Fruit fly (Drosophila melanogaster): ENCODE data around the gene mRpL1.

Gene mRpL1

DNA sequence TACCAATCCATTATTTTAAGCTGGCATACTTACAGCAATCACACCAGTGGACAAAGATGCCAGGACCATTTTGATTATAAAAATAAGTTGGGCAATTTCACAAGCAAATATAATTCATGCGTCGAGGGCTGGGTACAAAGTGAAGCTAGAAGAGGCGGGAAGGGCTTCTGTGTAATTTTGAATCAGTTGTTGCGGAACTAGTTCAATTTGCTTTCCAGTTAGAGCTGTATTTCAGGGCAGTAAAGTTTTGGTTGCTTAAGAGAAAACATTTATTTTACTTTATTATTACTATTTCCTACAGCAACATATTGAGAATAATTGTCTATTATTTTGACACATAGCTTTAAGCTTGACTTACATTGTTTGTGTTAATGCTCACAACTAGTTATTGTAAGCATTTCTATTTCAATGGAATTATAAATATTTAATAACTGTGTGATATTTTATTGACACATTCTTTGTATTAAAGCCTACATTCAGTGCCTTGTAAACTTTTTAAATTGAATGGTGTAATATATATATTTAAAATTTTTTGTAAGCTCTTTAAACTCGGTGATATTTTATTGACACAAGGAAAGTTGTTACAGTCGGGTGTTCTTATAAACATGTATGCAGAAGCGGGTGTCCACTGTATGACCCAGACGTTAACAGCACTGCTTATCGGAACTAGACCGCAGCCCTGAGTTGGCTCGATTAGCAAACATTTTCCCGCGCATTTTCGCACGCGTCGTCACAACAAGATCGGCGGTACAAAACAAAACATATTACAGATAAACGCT, 36.7 kb upstream of the mRpL1 start, which contains the start of the genes RPA1 and Mcm2 (continued):
- TF ChIP-seq fd85E (GFP tag; optimal IDR thresholded peaks at IDR 0.05) (no peak), Sox15 (GFP tag; optimal IDR thresholded peaks at IDR 0.05) (peak; percentile 85), CG6808 (GFP tag; optimal IDR thresholded peaks at IDR 0.05) (peak; percentile 67), CG11762 (GFP tag; optimal IDR thresholded peaks at IDR 0.05; ENCODE audit: insufficient read depth) (peak; percentile 69), CG11294 (GFP tag; IDR thresholded peaks at IDR 0.05) (peak; percentile 76), Ets21C (GFP tag; optimal IDR thresholded peaks at IDR 0.05) (peak; percentile 78), Hr38 (GFP tag; optimal IDR thresholded peaks at IDR 0.05) (no peak), CG10631 (GFP tag; optimal IDR thresholded peaks at IDR 0.05) (peak; percentile 89), CG6163 (GFP tag; IDR thresholded peaks at IDR 0.05) (peak; percentile 68; the same call in 2 of the 3 replicates), eg (GFP tag; IDR thresholded peaks at IDR 0.05) (peak; percentile 80)

DNA sequence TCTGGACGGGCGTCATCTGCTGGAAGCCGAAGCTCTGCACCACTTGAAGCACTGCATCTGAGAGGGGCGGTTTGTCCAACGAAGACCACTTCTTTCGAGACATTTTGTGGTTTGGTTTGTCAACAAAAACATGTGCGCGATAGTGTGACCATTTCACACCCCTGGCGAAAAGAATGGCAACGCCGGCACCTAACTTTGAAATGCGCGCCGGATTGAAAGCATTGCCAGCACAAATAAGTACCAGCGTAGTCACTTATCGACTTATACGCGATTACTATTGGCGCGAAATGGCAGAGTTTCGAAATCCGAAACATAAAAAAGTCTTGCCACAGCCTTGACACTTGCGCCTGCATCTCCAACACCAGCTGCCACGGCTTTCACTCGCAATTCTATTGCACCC, 31.5 kb upstream of the mRpL1 start, which contains the start of gene CG9630:
CG9630 (minus strand) TSS at position 157 of the 400 bp plus-strand sequence.
- TF ChIP-seq Hr39 (GFP tag; optimal IDR thresholded peaks at IDR 0.05) (no peak), CG3919 (GFP tag; optimal IDR thresholded peaks at IDR 0.05) (no peak), CG8632 (GFP tag; optimal IDR thresholded peaks at IDR 0.05) (no peak), fkh (GFP tag; optimal IDR thresholded peaks at IDR 0.05) (peak; percentile 94)

DNA sequence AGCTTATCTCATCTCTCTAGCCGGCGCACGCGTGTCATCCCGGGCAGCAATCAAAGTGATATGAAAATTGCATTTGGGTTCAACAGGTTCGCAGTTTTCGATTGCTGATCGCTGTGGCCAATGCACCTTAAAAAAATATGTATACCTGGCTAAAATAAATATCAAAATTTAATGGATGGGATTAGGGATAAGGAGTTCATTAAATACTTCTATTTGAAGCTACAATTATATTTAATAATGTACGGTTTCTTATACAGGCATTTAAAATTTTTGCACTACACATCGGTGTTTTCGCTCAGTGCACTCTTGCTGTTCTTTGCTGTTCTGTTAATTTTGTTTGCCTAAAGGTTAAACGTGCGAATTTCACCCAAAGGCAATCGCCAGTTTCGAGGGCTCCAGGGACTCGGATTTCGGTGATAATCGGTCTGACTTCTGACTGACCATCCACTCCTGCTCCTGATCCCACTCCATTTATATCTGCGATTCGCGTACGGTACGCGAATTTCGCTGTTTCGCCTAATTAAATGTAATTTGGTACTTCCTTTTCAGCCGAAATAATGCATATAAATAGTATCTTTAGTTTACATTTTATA, 28.6 kb upstream of the mRpL1 start:
- TF ChIP-seq Ets21C (GFP tag; optimal IDR thresholded peaks at IDR 0.05) (peak; percentile 62), acj6 (GFP tag; optimal IDR thresholded peaks at IDR 0.05) (no peak), lz (GFP tag; optimal IDR thresholded peaks at IDR 0.05) (peak; percentile 65), Smox (GFP tag; optimal IDR thresholded peaks at IDR 0.05) (peak; percentile 73), CG11762 (GFP tag; optimal IDR thresholded peaks at IDR 0.05; ENCODE audit: insufficient read depth) (no peak), Sox102F (GFP tag; optimal IDR thresholded peaks at IDR 0.05) (peak; percentile 75), ss (GFP tag; optimal IDR thresholded peaks at IDR 0.05) (no peak), Hr38 (GFP tag; optimal IDR thresholded peaks at IDR 0.05) (no peak), esn (GFP tag; optimal IDR thresholded peaks at IDR 0.05) (peak; percentile 72), CG11294 (GFP tag; IDR thresholded peaks at IDR 0.05) (no peak), CG34406 (GFP tag; optimal IDR thresholded peaks at IDR 0.05) (peak; percentile 42), fd85E (GFP tag; optimal IDR thresholded peaks at IDR 0.05) (no peak), Eip75B (GFP tag; optimal IDR thresholded peaks at IDR 0.05) (no peak), fkh (GFP tag; optimal IDR thresholded peaks at IDR 0.05) (no peak), CG16779 (tag; optimal IDR thresholded peaks at IDR 0.05) (no peak), spab (GFP tag; optimal IDR thresholded peaks at IDR 0.05) (no peak), CG9139 (GFP tag; optimal IDR thresholded peaks at IDR 0.05) (no peak), Eip78C (GFP tag) (no peak), CG11902 (GFP tag; optimal IDR thresholded peaks at IDR 0.05) (no peak), CG3032 (tag; optimal IDR thresholded peaks at IDR 0.05) (no peak), Met (GFP tag; optimal IDR thresholded peaks at IDR 0.05) (peak; percentile 68), CG31627 (GFP tag; optimal IDR thresholded peaks at IDR 0.05) (peak; percentile 64), CG8119 (GFP tag; IDR thresholded peaks at IDR 0.05) (no peak), CG8319 (GFP tag; optimal IDR thresholded peaks at IDR 0.05) (no peak), CG7368 (GFP tag; optimal IDR thresholded peaks at IDR 0.05) (no peak), Hr39 (GFP tag; optimal IDR thresholded peaks at IDR 0.05) (peak; percentile 69), Hr4 (GFP tag; optimal IDR thresholded peaks at IDR 0.05) (no peak), Blimp-1 (GFP tag; optimal IDR thresholded peaks at IDR 0.05) (no peak), eg (GFP tag; IDR thresholded peaks at IDR 0.05) (no peak), svp (GFP tag) (peak; percentile 100), CG6792 (GFP tag; optimal IDR thresholded peaks at IDR 0.05) (peak; percentile 31), achi (GFP tag; optimal IDR thresholded peaks at IDR 0.05) (no peak), topi (GFP tag; optimal IDR thresholded peaks at IDR 0.05) (peak; percentile 70), OdsH (GFP tag; optimal IDR thresholded peaks at IDR 0.05) (no peak), Eip93F (GFP tag; optimal IDR thresholded peaks at IDR 0.05) (no peak), vri (GFP tag; optimal IDR thresholded peaks at IDR 0.05) (no peak), dsx (GFP tag; optimal IDR thresholded peaks at IDR 0.05; ENCODE audit: poor library complexity, severe bottlenecking) (no peak), cyc (GFP tag; optimal IDR thresholded peaks at IDR 0.05) (peak; percentile 74)
